Worm (Caenorhabditis elegans) whole organism, L3 larva: ENCODE measurements around the gene C08E3.15.
"Not testable (repeated sequence)": the region's sequence is repeated elsewhere in the genome, so short reads cannot be mapped to it uniquely, and the experiment has no call there.

ENCODE experiments used
- ZK546.5 ChIP-seq: sonication (generic microtip); optimal IDR thresholded peaks from 2 replicates; lab custom pipeline; 2017; ENCODE audit warnings: missing biosample characterization, missing genetic modification characterization
- ama-1 ChIP-seq: fragments of 150-350 bp; optimal IDR thresholded peaks from 2 replicates; lab custom pipeline; 2018
- ceh-16 ChIP-seq: sonication (generic microtip); optimal IDR thresholded peaks from 2 replicates; lab custom pipeline; 2017; ENCODE audit warnings: missing biosample characterization, missing genetic modification characterization
- ceh-28 ChIP-seq: fragments of 150-350 bp; optimal IDR thresholded peaks from 2 replicates; lab custom pipeline; 2014; ENCODE audit warnings: missing biosample characterization, missing genetic modification reagents, missing genetic modification characterization
- ceh-82 ChIP-seq: fragments of 150-350 bp; optimal IDR thresholded peaks from 2 replicates; lab custom pipeline; 2014; ENCODE audit warnings: missing biosample characterization, missing genetic modification characterization
- ceh-9 ChIP-seq: sonication (generic microtip); optimal IDR thresholded peaks from 2 replicates; lab custom pipeline; 2018; ENCODE audit warnings: missing biosample characterization, missing genetic modification characterization
- daf-12 ChIP-seq: fragments of 150-350 bp; optimal IDR thresholded peaks from 2 replicates; lab custom pipeline; 2014; ENCODE audit warnings: missing biosample characterization, missing genetic modification reagents, missing genetic modification characterization
- egl-27 ChIP-seq: sonication (generic microtip); optimal IDR thresholded peaks from 4 replicates; lab custom pipeline; 2017; ENCODE audit warnings: missing biosample characterization, missing genetic modification reagents, missing genetic modification characterization
- egl-5 ChIP-seq: fragments of 150-350 bp; optimal IDR thresholded peaks from 2 replicates; lab custom pipeline; 2017; ENCODE audit warnings: missing biosample characterization, missing genetic modification reagents, missing genetic modification characterization, inconsistent platforms
- elt-1 ChIP-seq: fragments of 150-350 bp; optimal IDR thresholded peaks from 2 replicates; lab custom pipeline; 2014; ENCODE audit warnings: missing biosample characterization, missing genetic modification characterization
- elt-2 ChIP-seq: sonication (generic microtip); optimal IDR thresholded peaks from 2 replicates; lab custom pipeline; 2016; ENCODE audit warnings: missing genetic modification reagents, mild to moderate bottlenecking, missing genetic modification characterization, missing compliant biosample characterization
- elt-3 ChIP-seq, 3 experiments: fragments of 150-350 bp in 1 of 3; sonication (generic microtip) in 2 of 3; optimal IDR thresholded peaks; 2 replicates in 2 of 3; 4 replicates in 1 of 3; lab custom pipeline; 2014 to 2017; ENCODE audit warnings: missing biosample characterization in 3 of 3, missing genetic modification characterization in 3 of 3
- eor-1 ChIP-seq, 2 experiments: fragments of 150-350 bp; optimal IDR thresholded peaks; 2 replicates each; lab custom pipeline; 2014 to 2018; ENCODE audit warnings: missing biosample characterization in 2 of 2, missing genetic modification characterization in 2 of 2
- fkh-10 ChIP-seq: sonication (generic microtip); optimal IDR thresholded peaks from 2 replicates; lab custom pipeline; 2017; ENCODE audit warnings: missing biosample characterization, missing genetic modification reagents, missing genetic modification characterization
- fkh-2 ChIP-seq: fragments of 150-350 bp; optimal IDR thresholded peaks from 2 replicates; lab custom pipeline; 2014; ENCODE audit warnings: missing biosample characterization, missing genetic modification reagents, missing genetic modification characterization
- hmg-11 ChIP-seq: sonication (generic microtip); optimal IDR thresholded peaks from 2 replicates; lab custom pipeline; 2016; ENCODE audit warnings: missing genetic modification characterization, missing compliant biosample characterization
- jun-1 ChIP-seq: fragments of 150-350 bp; optimal IDR thresholded peaks from 2 replicates; lab custom pipeline; 2014; ENCODE audit warnings: missing biosample characterization, missing genetic modification reagents, missing genetic modification characterization
- lin-15B ChIP-seq: fragments of 150-350 bp; optimal IDR thresholded peaks from 2 replicates; lab custom pipeline; 2014; ENCODE audit warnings: missing biosample characterization, missing genetic modification characterization
- lsy-12 ChIP-seq: sonication (generic microtip); optimal IDR thresholded peaks from 2 replicates; lab custom pipeline; 2016; ENCODE audit warnings: mild to moderate bottlenecking, missing genetic modification characterization, missing compliant biosample characterization
- mdl-1 ChIP-seq: fragments of 150-350 bp; optimal IDR thresholded peaks from 2 replicates; lab custom pipeline; 2014; ENCODE audit warnings: missing biosample characterization, missing genetic modification characterization
- mml-1 ChIP-seq: fragments of 150-350 bp; sonication (generic microtip); optimal IDR thresholded peaks from 3 replicates; lab custom pipeline; 2014; ENCODE audit warnings: missing biosample characterization, missing genetic modification characterization
- nhr-11 ChIP-seq: fragments of 150-350 bp; optimal IDR thresholded peaks from 2 replicates; lab custom pipeline; 2014; ENCODE audit warnings: missing biosample characterization, missing genetic modification characterization
- nhr-12 ChIP-seq: fragments of 150-350 bp; optimal IDR thresholded peaks from 2 replicates; lab custom pipeline; 2014; ENCODE audit warnings: missing biosample characterization, missing genetic modification characterization
- nhr-23 ChIP-seq: fragments of 150-350 bp; optimal IDR thresholded peaks from 2 replicates; lab custom pipeline; 2014; ENCODE audit warnings: missing biosample characterization, missing genetic modification reagents, missing genetic modification characterization
- nhr-237 ChIP-seq: fragments of 150-350 bp; optimal IDR thresholded peaks from 2 replicates; lab custom pipeline; 2014; ENCODE audit warnings: missing biosample characterization, missing genetic modification characterization
- nhr-25 ChIP-seq: sonication (generic microtip); optimal IDR thresholded peaks from 2 replicates; lab custom pipeline; 2017; ENCODE audit warnings: missing biosample characterization, missing genetic modification characterization
- nhr-28 ChIP-seq: fragments of 150-350 bp; optimal IDR thresholded peaks from 2 replicates; lab custom pipeline; 2014; ENCODE audit warnings: missing biosample characterization, missing genetic modification characterization
- nhr-67 ChIP-seq: fragments of 150-350 bp; optimal IDR thresholded peaks from 2 replicates; lab custom pipeline; 2014; ENCODE audit warnings: missing biosample characterization, missing genetic modification characterization
- nhr-77 ChIP-seq: fragments of 150-350 bp; optimal IDR thresholded peaks from 2 replicates; lab custom pipeline; 2014; ENCODE audit warnings: missing biosample characterization, missing genetic modification characterization
- pha-4 ChIP-seq: fragments of 150-350 bp; optimal IDR thresholded peaks from 2 replicates; lab custom pipeline; 2014; ENCODE audit warnings: missing biosample characterization, missing genetic modification reagents, missing genetic modification characterization
- pqm-1 ChIP-seq: fragments of 150-350 bp; optimal IDR thresholded peaks from 2 replicates; lab custom pipeline; 2017; ENCODE audit warnings: missing biosample characterization, missing genetic modification characterization, inconsistent platforms
- sea-2 ChIP-seq: fragments of 150-350 bp; sonication (generic microtip); optimal IDR thresholded peaks from 4 replicates; lab custom pipeline; 2014; ENCODE audit warnings: missing biosample characterization, missing genetic modification reagents, missing genetic modification characterization
- skn-1 ChIP-seq: fragments of 150-350 bp; optimal IDR thresholded peaks from 2 replicates; lab custom pipeline; 2014; ENCODE audit warnings: missing biosample characterization, missing genetic modification characterization
- snpc-4 ChIP-seq: fragments of 150-350 bp; optimal IDR thresholded peaks from 2 replicates; lab custom pipeline; 2014; ENCODE audit warnings: missing biosample characterization, missing genetic modification characterization
- tbx-2 ChIP-seq: sonication (generic microtip); optimal IDR thresholded peaks from 2 replicates; lab custom pipeline; 2016; ENCODE audit warnings: mild to moderate bottlenecking, missing genetic modification characterization, missing compliant biosample characterization
- unc-39 ChIP-seq: sonication (generic microtip); optimal IDR thresholded peaks from 4 replicates; lab custom pipeline; 2017; ENCODE audit warnings: missing biosample characterization, missing genetic modification characterization
- zag-1 ChIP-seq: fragments of 150-350 bp; optimal IDR thresholded peaks from 2 replicates; lab custom pipeline; 2014; ENCODE audit warnings: missing biosample characterization, missing genetic modification characterization
- ztf-11 ChIP-seq: fragments of 150-350 bp; optimal IDR thresholded peaks from 2 replicates; lab custom pipeline; 2014; ENCODE audit warnings: missing biosample characterization, missing genetic modification characterization
- ztf-4 ChIP-seq: fragments of 150-350 bp; optimal IDR thresholded peaks from 2 replicates; lab custom pipeline; 2014; ENCODE audit warnings: missing biosample characterization, missing genetic modification characterization

The C08E3.15 gene

ce11 chrII:1627783-1628182 lies at the start of gene C08E3.15:
C08E3.15 (minus strand) TSS chrII:1627883.
- not testable (repeated sequence) for TF ChIP-seq nhr-11 (tag; lab: Kevin White, UChicago); nhr-23 (tag; lab: Kevin White, UChicago); elt-3 (tag; optimal IDR thresholded peaks at IDR 0.05; lab: Kevin White, UChicago)

- no peak for TF ChIP-seq hmg-11
- no peak for TF ChIP-seq jun-1 (tag; lab: Kevin White, UChicago)
- TF ChIP-seq nhr-28, result no peak
These were observed 48.4 kb upstream of the C08E3.15 start, which contains the start of gene fbxb-17 for ce11 chrII:1676088-1676487. fbxb-17 (plus strand) TSS chrII:1676388.

ce11 chrII:1672673-1673072 lies 45.0 kb upstream of the C08E3.15 start:
- TF ChIP-seq fkh-2 (no peak), nhr-11 (tag; lab: Kevin White, UChicago) (no peak), zag-1 (no peak), sea-2 (GFP tag; lab: Kevin White, UChicago) (no peak), mml-1 (tag; lab: Kevin White, UChicago) (no peak), nhr-77 (tag; lab: Kevin White, UChicago) (no peak), nhr-25 (tag; lab: Kevin White, UChicago) (no peak), nhr-237 (tag; lab: Kevin White, UChicago) (no peak), nhr-28 (no peak), snpc-4 (no peak), ceh-82 (tag; lab: Kevin White, UChicago) (no peak), lin-15B (tag; lab: Kevin White, UChicago) (no peak), ztf-11 (tag; lab: Kevin White, UChicago) (no peak), ceh-28 (tag; lab: Kevin White, UChicago) (no peak), tbx-2 (no peak), nhr-67 (tag; lab: Kevin White, UChicago) (no peak)

- TF ChIP-seq tbx-2 (no peak), egl-5 (tag; lab: Kevin White, UChicago) (no peak), ceh-9 (tag; lab: Kevin White, UChicago) (no peak), ama-1 (lab: Kevin White, UChicago) (no peak), skn-1 (tag; lab: Kevin White, UChicago) (no peak), sea-2 (GFP tag; lab: Kevin White, UChicago) (no peak), ztf-4 (no peak), ceh-82 (tag; lab: Kevin White, UChicago) (no peak), fkh-10 (no peak), ZK546.5 (tag; lab: Kevin White, UChicago) (no peak), nhr-23 (tag; lab: Kevin White, UChicago) (no peak), elt-2 (no peak), snpc-4 (no peak), egl-27 (no peak), jun-1 (tag; lab: Kevin White, UChicago) (no peak), nhr-28 (no peak)
These were observed 43.3 kb upstream of the C08E3.15 start for ce11 chrII:1670985-1671384.

ce11 chrII:1670260-1670879 lies 42.7 kb upstream of the C08E3.15 start, which contains the start of gene nhx-6:
nhx-6 (plus strand) TSS chrII:1670829.
- peak; percentile 5 for TF ChIP-seq pqm-1 (tag; lab: Kevin White, UChicago)
- no peak for TF ChIP-seq ZK546.5 (tag; lab: Kevin White, UChicago)
- no peak for TF ChIP-seq ceh-9 (tag; lab: Kevin White, UChicago)
- TF ChIP-seq sea-2 (GFP tag; lab: Kevin White, UChicago), result no peak
- no peak for TF ChIP-seq eor-1 (tag; optimal IDR thresholded peaks at IDR 0.05; lab: Kevin White, UChicago)
- no peak for TF ChIP-seq nhr-12 (tag; lab: Kevin White, UChicago)
- peak; percentile 66 for TF ChIP-seq elt-2
- no peak for TF ChIP-seq pha-4 (tag; lab: Kevin White, UChicago)

- TF ChIP-seq nhr-25 (tag; lab: Kevin White, UChicago) (no peak), sea-2 (GFP tag; lab: Kevin White, UChicago) (no peak), ceh-28 (tag; lab: Kevin White, UChicago) (no peak), ceh-16 (tag; lab: Kevin White, UChicago) (no peak), fkh-10 (no peak), egl-27 (no peak), nhr-237 (tag; lab: Kevin White, UChicago) (no peak), lsy-12 (tag; lab: Kevin White, UChicago) (no peak), nhr-28 (no peak), mdl-1 (tag; lab: Kevin White, UChicago) (no peak), daf-12 (no peak), unc-39 (tag; lab: Kevin White, UChicago) (no peak), tbx-2 (no peak), elt-1 (tag; lab: Kevin White, UChicago) (no peak), pha-4 (tag; lab: Kevin White, UChicago) (no peak)
These were observed 41.2 kb upstream of the C08E3.15 start, which contains the start of gene srw-97 for ce11 chrII:1668913-1669312. srw-97 (minus strand) TSS chrII:1669013.
